Fruit fly (Drosophila melanogaster): ENCODE measurements around the gene Aladin.

dm6 chrX:9272830-9273507 lies at the start of gene Aladin, which contains the start of gene Cfp1:
- no peak for TF ChIP-seq kay (GFP tag; ENCODE audit: borderline replicate concordance)
- no peak for TF ChIP-seq CG33017 (tag; optimal IDR thresholded peaks at IDR 0.05)
- TF ChIP-seq CG5204 (GFP tag; optimal IDR thresholded peaks at IDR 0.05) = no peak
- TF ChIP-seq bab1 (GFP tag; optimal IDR thresholded peaks at IDR 0.05) = no peak
- no peak for TF ChIP-seq CG1620 (GFP tag; optimal IDR thresholded peaks at IDR 0.05)
- TF ChIP-seq CG7101 (tag; optimal IDR thresholded peaks at IDR 0.05) = no peak
- TF ChIP-seq Clk (GFP tag; optimal IDR thresholded peaks at IDR 0.05) = no peak
- no peak for TF ChIP-seq toe (GFP tag; optimal IDR thresholded peaks at IDR 0.05)
